Fruit fly (Drosophila melanogaster) whole organism, embryonic: ENCODE results near the gene CG5861.

Source experiments
- Antp ChIP-seq: fragments of 200-800 bp; sonication (Bioruptor generic); optimal IDR thresholded peaks from 3 replicates; lab custom pipeline; 2016; ENCODE audit warnings: missing biosample characterization, missing genetic modification characterization
- B-H1 ChIP-seq: fragments of 200-800 bp; sonication (Bioruptor generic); IDR thresholded peaks from 3 replicates; pipeline ENCODE4 v1.3.6; 2022; ENCODE audit warnings: missing biosample characterization, missing genetic modification characterization
- CG1603 ChIP-seq: fragments of 200-800 bp; sonication (Bioruptor generic); optimal IDR thresholded peaks from 2 replicates; lab custom pipeline; 2019; ENCODE audit warnings: missing biosample characterization, mild to moderate bottlenecking, missing genetic modification characterization, moderate library complexity
- CG17186 ChIP-seq: fragments of 200-800 bp; sonication (Bioruptor generic); optimal IDR thresholded peaks from 3 replicates; lab custom pipeline; 2017; ENCODE audit warnings: missing biosample characterization, missing genetic modification reagents, missing genetic modification characterization
- CG1832 ChIP-seq: fragments of 200-800 bp; sonication (Bioruptor generic); optimal IDR thresholded peaks from 2 replicates; lab custom pipeline; 2017; ENCODE audit warnings: missing biosample characterization, mild to moderate bottlenecking, missing genetic modification characterization, inconsistent platforms
- CG2199 ChIP-seq: fragments of 200-800 bp; sonication (Bioruptor generic); IDR thresholded peaks from 3 replicates; pipeline ENCODE4 v1.3.6; 2022; ENCODE audit warnings: missing biosample characterization, missing genetic modification characterization
- CG33557 ChIP-seq: fragments of 200-800 bp; sonication (Bioruptor generic); optimal IDR thresholded peaks from 2 replicates; lab custom pipeline; 2019; ENCODE audit warnings: missing biosample characterization, mild to moderate bottlenecking, missing genetic modification characterization, moderate library complexity
- CG4328 ChIP-seq: fragments of 200-800 bp; sonication (Bioruptor generic); optimal IDR thresholded peaks from 3 replicates; lab custom pipeline; 2017; ENCODE audit warnings: missing biosample characterization, missing genetic modification reagents, missing genetic modification characterization
- CG4820 ChIP-seq: fragments of 200-800 bp; sonication (Bioruptor generic); optimal IDR thresholded peaks from 3 replicates; lab custom pipeline; 2016; ENCODE audit warnings: missing biosample characterization, missing genetic modification characterization
- CG6654 ChIP-seq: fragments of 200-800 bp; sonication (Bioruptor generic); optimal IDR thresholded peaks from 2 replicates; lab custom pipeline; 2017; ENCODE audit warnings: missing biosample characterization, mild to moderate bottlenecking, missing genetic modification characterization
- CG7556 ChIP-seq: fragments of 200-800 bp; sonication (Bioruptor generic); optimal IDR thresholded peaks from 2 replicates; lab custom pipeline; 2017; ENCODE audit warnings: missing biosample characterization, mild to moderate bottlenecking, missing genetic modification characterization
- CG7745 ChIP-seq: fragments of 200-800 bp; sonication (Bioruptor generic); optimal IDR thresholded peaks from 2 replicates; lab custom pipeline; 2018; ENCODE audit warnings: missing biosample characterization, mild to moderate bottlenecking, missing genetic modification characterization, moderate library complexity
- CG7963 ChIP-seq: fragments of 200-800 bp; sonication (Bioruptor generic); IDR thresholded peaks from 3 replicates; pipeline ENCODE4 v1.3.6; 2022; ENCODE audit warnings: missing biosample characterization, missing genetic modification characterization; ENCODE audit not compliant: partially characterized antibody
- D19A ChIP-seq: fragments of 200-800 bp; optimal IDR thresholded peaks from 3 replicates; lab custom pipeline; 2019; ENCODE audit warnings: missing biosample characterization, mild to moderate bottlenecking, missing genetic modification characterization, moderate library complexity
- Dbx ChIP-seq: fragments of 200-800 bp; sonication (Bioruptor generic); IDR thresholded peaks from 3 replicates; pipeline ENCODE4 v1.3.6; 2022; ENCODE audit warnings: missing biosample characterization, missing genetic modification characterization
- HHEX ChIP-seq: fragments of 200-800 bp; sonication (Bioruptor generic); optimal IDR thresholded peaks from 3 replicates; lab custom pipeline; 2017; ENCODE audit warnings: missing biosample characterization, mild to moderate bottlenecking, missing genetic modification characterization, missing genetic modification reagents
- HmgD ChIP-seq: fragments of 200-800 bp; sonication (Bioruptor generic); optimal IDR thresholded peaks from 3 replicates; lab custom pipeline; 2016; ENCODE audit warnings: missing biosample characterization, missing genetic modification characterization
- Oaz ChIP-seq: fragments of 200-800 bp; sonication (Bioruptor generic); IDR thresholded peaks from 2 replicates; pipeline ENCODE4 v1.3.6; 2022; ENCODE audit warnings: missing biosample characterization, missing genetic modification characterization
- PHDP ChIP-seq: fragments of 200-800 bp; sonication (Bioruptor generic); optimal IDR thresholded peaks from 3 replicates; lab custom pipeline; 2018; ENCODE audit warnings: missing biosample characterization, mild to moderate bottlenecking, missing genetic modification characterization, moderate library complexity
- Six4 ChIP-seq: fragments of 200-800 bp; sonication (Bioruptor generic); optimal IDR thresholded peaks from 2 replicates; lab custom pipeline; 2016; ENCODE audit warnings: missing biosample characterization, missing genetic modification characterization
- Sox102F ChIP-seq: fragments of 200-800 bp; sonication (Bioruptor generic); optimal IDR thresholded peaks from 2 replicates; lab custom pipeline; 2018; ENCODE audit warnings: missing biosample characterization, mild to moderate bottlenecking, missing genetic modification characterization, moderate library complexity
- ac ChIP-seq: fragments of 200-800 bp; sonication (Bioruptor generic); optimal IDR thresholded peaks from 3 replicates; lab custom pipeline; 2017; ENCODE audit warnings: missing biosample characterization, mild to moderate bottlenecking, missing genetic modification characterization
- bbx ChIP-seq: fragments of 200-800 bp; sonication (Bioruptor generic); IDR thresholded peaks from 2 replicates; pipeline ENCODE4 v1.3.6; 2022; ENCODE audit warnings: missing biosample characterization, missing genetic modification characterization; ENCODE audit not compliant: partially characterized antibody
- bigmax ChIP-seq: fragments of 200-800 bp; sonication (Bioruptor generic); optimal IDR thresholded peaks from 2 replicates; lab custom pipeline; 2018; ENCODE audit warnings: missing biosample characterization, mild to moderate bottlenecking, missing genetic modification characterization
- crp ChIP-seq, 2 experiments: fragments of 200-800 bp; sonication (Bioruptor generic); optimal IDR thresholded peaks; 2 replicates in 1 of 2; 3 replicates in 1 of 2; lab custom pipeline; 2017; ENCODE audit warnings: missing biosample characterization in 2 of 2, missing genetic modification characterization in 2 of 2, mild to moderate bottlenecking in 1 of 2, moderate library complexity in 1 of 2
- dati ChIP-seq: fragments of 200-800 bp; sonication (Bioruptor generic); IDR thresholded peaks from 2 replicates; pipeline ENCODE4 v1.3.6; 2022; ENCODE audit warnings: missing biosample characterization, missing genetic modification characterization
- emc ChIP-seq: fragments of 200-800 bp; sonication (Bioruptor generic); optimal IDR thresholded peaks from 2 replicates; lab custom pipeline; 2016; ENCODE audit warnings: missing biosample characterization, missing genetic modification characterization
- ewg ChIP-seq: fragments of 200-800 bp; sonication (Bioruptor generic); optimal IDR thresholded peaks from 3 replicates; lab custom pipeline; 2017; ENCODE audit warnings: mild to moderate bottlenecking, missing biosample characterization, missing genetic modification reagents, missing genetic modification characterization
- exex ChIP-seq: fragments of 200-800 bp; sonication (Bioruptor generic); optimal IDR thresholded peaks from 4 replicates; lab custom pipeline; 2018; ENCODE audit warnings: missing biosample characterization, mild to moderate bottlenecking, missing genetic modification characterization, moderate library complexity
- gsb ChIP-seq: fragments of 200-800 bp; sonication (Bioruptor generic); IDR thresholded peaks from 2 replicates; pipeline ENCODE4 v1.3.6; 2022; ENCODE audit warnings: missing biosample characterization, missing genetic modification characterization
- gt ChIP-seq: fragments of 200-800 bp; sonication (Bioruptor generic); IDR thresholded peaks from 2 replicates; pipeline ENCODE4 v1.3.6; 2022; ENCODE audit warnings: missing biosample characterization, missing genetic modification characterization
- hkb ChIP-seq, 2 experiments: fragments of 200-800 bp in 1 of 2; fragments of >200 bp in 1 of 2; sonication (Bioruptor generic) in 1 of 2; IDR thresholded peaks in 1 of 2; optimal IDR thresholded peaks in 1 of 2; 2 replicates each; pipeline versions ENCODE4 v1.3.6 to Lab custom; 2017 to 2022; ENCODE audit warnings: missing biosample characterization in 1 of 2, missing genetic modification characterization in 1 of 2
- jumu ChIP-seq: fragments of 200-800 bp; sonication (Bioruptor generic); optimal IDR thresholded peaks from 3 replicates; lab custom pipeline; 2016; ENCODE audit warnings: missing biosample characterization, missing genetic modification characterization
- lbe ChIP-seq: fragments of 200-800 bp; sonication (Bioruptor generic); optimal IDR thresholded peaks from 2 replicates; lab custom pipeline; 2016; ENCODE audit warnings: missing biosample characterization, mild to moderate bottlenecking, missing genetic modification characterization
- nom ChIP-seq: fragments of 200-800 bp; sonication (Bioruptor generic); optimal IDR thresholded peaks from 2 replicates; lab custom pipeline; 2017; ENCODE audit warnings: missing biosample characterization, missing genetic modification characterization, mild to moderate bottlenecking, moderate library complexity, missing genetic modification reagents
- odd ChIP-seq: fragments of 200-800 bp; sonication (Bioruptor generic); optimal IDR thresholded peaks from 2 replicates; lab custom pipeline; 2017; ENCODE audit warnings: missing biosample characterization, mild to moderate bottlenecking, missing genetic modification characterization
- otp ChIP-seq: fragments of 200-800 bp; sonication (Bioruptor generic); IDR thresholded peaks from 3 replicates; pipeline ENCODE4, ENCODE4 v1.3.6; 2022; ENCODE audit warnings: missing biosample characterization, missing genetic modification characterization
- phol ChIP-seq: fragments of 200-800 bp; sonication (Bioruptor generic); optimal IDR thresholded peaks from 3 replicates; lab custom pipeline; 2018; ENCODE audit warnings: missing biosample characterization, mild to moderate bottlenecking, missing genetic modification characterization, moderate library complexity
- ranshi ChIP-seq: fragments of 200-800 bp; sonication (Bioruptor generic); IDR thresholded peaks from 2 replicates; pipeline ENCODE4 v1.3.6; 2022; ENCODE audit warnings: missing biosample characterization, missing genetic modification characterization
- sc ChIP-seq, 3 experiments: fragments of >200 bp in 2 of 3; fragments of 200-800 bp in 1 of 3; sonication (Bioruptor generic) in 1 of 3; optimal IDR thresholded peaks; 2 replicates in 2 of 3; 3 replicates in 1 of 3; lab custom pipeline; 2017; ENCODE audit warnings: mild to moderate bottlenecking in 1 of 3, missing biosample characterization in 1 of 3, missing genetic modification characterization in 1 of 3, missing genetic modification reagents in 1 of 3
- slbo ChIP-seq: fragments of 200-800 bp; sonication (Bioruptor generic); IDR thresholded peaks from 2 replicates; pipeline ENCODE4 v1.3.6; 2022; ENCODE audit warnings: missing biosample characterization, missing genetic modification characterization
- slou ChIP-seq: fragments of 200-800 bp; sonication (Bioruptor generic); optimal IDR thresholded peaks from 3 replicates; lab custom pipeline; 2016; ENCODE audit warnings: missing biosample characterization, missing genetic modification characterization
- tup ChIP-seq: fragments of 200-800 bp; sonication (Bioruptor generic); optimal IDR thresholded peaks from 2 replicates; lab custom pipeline; 2016; ENCODE audit warnings: missing biosample characterization, mild to moderate bottlenecking, missing genetic modification characterization, moderate library complexity
- twi ChIP-seq: fragments of 200-800 bp; optimal IDR thresholded peaks from 2 replicates; lab custom pipeline; 2019; ENCODE audit warnings: missing biosample characterization, mild to moderate bottlenecking, missing genetic modification characterization, moderate library complexity
- usp ChIP-seq: fragments of >200 bp; optimal IDR thresholded peaks from 2 replicates; lab custom pipeline; 2017; ENCODE audit warnings: missing biosample characterization, missing genetic modification characterization
- vfl ChIP-seq: fragments of 200-800 bp; sonication (Bioruptor generic); optimal IDR thresholded peaks from 2 replicates; lab custom pipeline; 2016; ENCODE audit warnings: missing biosample characterization, missing genetic modification characterization
- wdn ChIP-seq: fragments of 200-800 bp; sonication (Bioruptor generic); IDR thresholded peaks from 2 replicates; pipeline ENCODE4 v1.3.6; 2022; ENCODE audit warnings: missing biosample characterization, missing genetic modification characterization

CG5861 gene

DNA sequence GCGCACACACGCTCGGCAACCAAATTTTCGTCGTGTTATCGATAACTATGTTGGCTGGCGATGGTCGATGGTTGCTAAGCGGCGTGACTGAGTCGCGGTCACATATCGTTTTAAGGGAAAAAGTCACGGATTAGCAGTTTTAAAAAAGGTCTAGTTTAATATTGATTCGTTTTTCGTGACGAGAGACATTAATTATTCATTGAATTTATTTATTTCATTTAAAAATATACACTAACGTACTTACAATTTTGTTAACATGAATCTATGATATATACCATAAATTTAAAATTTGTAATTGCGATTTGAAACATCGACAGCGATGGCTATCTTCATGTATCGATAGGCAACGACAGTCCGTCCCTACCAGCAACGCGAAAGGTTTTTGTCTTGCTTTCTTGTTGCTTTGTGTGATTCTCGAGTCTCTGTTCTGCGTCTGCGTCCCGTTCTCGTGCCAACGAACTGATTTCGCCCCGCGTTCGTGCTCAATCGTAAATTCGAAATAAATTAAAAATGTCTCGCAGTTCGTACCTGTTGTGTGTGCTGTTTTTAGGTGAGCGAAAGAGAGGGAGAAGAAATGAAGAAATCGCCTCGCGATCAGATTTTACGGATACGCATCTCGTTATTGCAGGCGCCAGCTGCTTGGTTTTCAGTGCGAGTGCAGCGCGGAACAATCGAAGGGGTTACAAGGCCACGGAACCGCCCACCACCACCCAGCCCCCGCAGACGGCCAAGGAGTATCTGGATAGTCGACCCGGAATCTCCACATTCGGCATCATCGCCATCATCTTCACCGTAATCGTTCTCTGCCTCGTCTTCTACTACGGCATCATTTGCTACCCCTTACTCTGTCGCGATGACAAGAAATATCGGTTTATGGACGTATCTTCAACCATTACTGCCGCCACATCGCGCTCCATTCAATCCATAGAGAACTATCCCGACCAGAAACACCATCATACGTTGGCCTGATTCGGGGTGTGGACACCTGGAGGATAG is 45.8 kb upstream of the CG5861 start, which contains the start of the genes Hyls1, chif and CG4455 (continued):
- peak; percentile 82 for TF ChIP-seq hkb (optimal IDR thresholded peaks at IDR 0.05; lab: Kevin White, UChicago)
- TF ChIP-seq hkb (GFP tag; IDR thresholded peaks at IDR 0.05; lab: Robert Waterston, UW): no peak
- TF ChIP-seq crp (GFP tag; optimal IDR thresholded peaks at IDR 0.05; lab: Kevin White, UChicago): no peak
- peak; percentile 7 for TF ChIP-seq Six4 (GFP tag; lab: Kevin White, UChicago)
- TF ChIP-seq emc (GFP tag; lab: Kevin White, UChicago): no peak
- TF ChIP-seq gsb (GFP tag; lab: Robert Waterston, UW): no peak
- peak; percentile 58 for TF ChIP-seq lbe (GFP tag; lab: Kevin White, UChicago)
- no peak for TF ChIP-seq wdn (GFP tag; lab: Robert Waterston, UW)
- TF ChIP-seq PHDP (tag; lab: Kevin White, UChicago): no peak
- no peak for TF ChIP-seq CG7745 (tag; lab: Kevin White, UChicago)
- TF ChIP-seq vfl (GFP tag; lab: Kevin White, UChicago): no peak
- TF ChIP-seq CG17186 (GFP tag; lab: Kevin White, UChicago): no peak
- TF ChIP-seq Oaz (GFP tag; lab: Robert Waterston, UW): no peak
- TF ChIP-seq CG4820 (GFP tag; lab: Kevin White, UChicago): no peak
- TF ChIP-seq tup: no peak
- TF ChIP-seq usp (GFP tag; lab: Kevin White, UChicago): no peak
- TF ChIP-seq jumu (GFP tag; lab: Kevin White, UChicago): no peak
- TF ChIP-seq odd (GFP tag; lab: Kevin White, UChicago): peak; percentile 5
- TF ChIP-seq Dbx (GFP tag; lab: Robert Waterston, UW): no peak
- no peak for TF ChIP-seq ac (GFP tag; lab: Kevin White, UChicago)
- TF ChIP-seq nom: no peak
- peak; percentile 42 for TF ChIP-seq D19A (tag; lab: Kevin White, UChicago)
- no peak for TF ChIP-seq CG6654
- peak; percentile 0 for TF ChIP-seq CG4328 (GFP tag; lab: Kevin White, UChicago)
- peak; percentile 4 for TF ChIP-seq Sox102F (GFP tag; lab: Kevin White, UChicago)
- TF ChIP-seq HmgD (GFP tag; lab: Kevin White, UChicago): no peak
- peak; percentile 27 for TF ChIP-seq CG33557
- TF ChIP-seq phol (tag; lab: Kevin White, UChicago): peak; percentile 63
- TF ChIP-seq bbx (GFP tag; lab: Robert Waterston, UW): peak; percentile 78
- TF ChIP-seq slbo (GFP tag; lab: Robert Waterston, UW): peak; percentile 45; the same call in 1 of the 2 replicates
- TF ChIP-seq sc (optimal IDR thresholded peaks at IDR 0.05; lab: Kevin White, UChicago): no peak
- TF ChIP-seq sc (GFP tag; optimal IDR thresholded peaks at IDR 0.05; lab: Kevin White, UChicago): no peak
- no peak for TF ChIP-seq otp (GFP tag; lab: Robert Waterston, UW)
- no peak for TF ChIP-seq CG7556 (GFP tag; lab: Kevin White, UChicago)
- no peak for TF ChIP-seq bigmax
- peak; percentile 16 for TF ChIP-seq CG1832 (GFP tag; lab: Kevin White, UChicago)
- no peak for TF ChIP-seq dati (GFP tag; lab: Robert Waterston, UW)
- TF ChIP-seq slou: peak; percentile 13
- no peak for TF ChIP-seq B-H1 (GFP tag; lab: Robert Waterston, UW)
- TF ChIP-seq ranshi (GFP tag; lab: Robert Waterston, UW): no peak
- TF ChIP-seq twi: no peak
- peak; percentile 19 for TF ChIP-seq exex (tag; lab: Kevin White, UChicago)
- peak; percentile 53 for TF ChIP-seq ewg (GFP tag; lab: Kevin White, UChicago)
- TF ChIP-seq CG2199 (GFP tag; lab: Robert Waterston, UW): no peak
- TF ChIP-seq Antp (GFP tag; lab: Kevin White, UChicago): no peak
- TF ChIP-seq CG1603 (tag; lab: Kevin White, UChicago): peak; percentile 4
- TF ChIP-seq CG7963 (GFP tag; lab: Robert Waterston, UW): peak; percentile 71
- TF ChIP-seq HHEX (GFP tag; lab: Kevin White, UChicago): no peak
- TF ChIP-seq gt (GFP tag; lab: Robert Waterston, UW): no peak
